Worm (Caenorhabditis elegans) whole organism, L4 larva: ENCODE measurements around the gene F43G6.17.

Experiments used
- D1046.2 ChIP-seq: fragments of 200-800 bp; sonication (Bioruptor generic); IDR thresholded peaks from 2 replicates; pipeline ENCODE4 v1.3.6; 2022; ENCODE audit warnings: missing genetic modification characterization, missing compliant biosample characterization
- F10B5.3 ChIP-seq: sonication (generic microtip); optimal IDR thresholded peaks from 2 replicates; lab custom pipeline; 2016; ENCODE audit warnings: mild to moderate bottlenecking, missing genetic modification characterization, missing compliant biosample characterization
- F26F4.8 ChIP-seq: fragments of 200-800 bp; sonication (Bioruptor generic); conservative IDR thresholded peaks from 2 replicates; pipeline ENCODE4 v1.3.6; 2022; ENCODE audit warnings: missing genetic modification characterization, missing compliant biosample characterization
- R02D3.7 ChIP-seq: fragments of 150-350 bp; sonication (generic microtip); optimal IDR thresholded peaks from 3 replicates; lab custom pipeline; 2014; ENCODE audit warnings: missing biosample characterization, missing genetic modification characterization
- Y105C5A.15 ChIP-seq: fragments of 200-800 bp; sonication (Bioruptor generic); IDR thresholded peaks from 2 replicates; pipeline ENCODE4 v1.3.6; 2022; ENCODE audit warnings: missing genetic modification characterization, missing compliant biosample characterization
- Y48G9A.11 ChIP-seq: fragments of 200-800 bp; sonication (Bioruptor generic); IDR thresholded peaks from 2 replicates; pipeline ENCODE4 v1.3.6; 2022; ENCODE audit warnings: missing genetic modification reagents, missing genetic modification characterization, missing compliant biosample characterization
- Y5F2A.4 ChIP-seq: fragments of 200-800 bp; sonication (Bioruptor generic); optimal IDR thresholded peaks from 2 replicates; lab custom pipeline; 2018; ENCODE audit warnings: mild to moderate bottlenecking, missing genetic modification characterization, missing compliant biosample characterization
- Y75B8A.6 ChIP-seq: fragments of 200-800 bp; sonication (Bioruptor generic); IDR thresholded peaks from 2 replicates; pipeline ENCODE4 v1.3.6; 2022; ENCODE audit warnings: missing genetic modification reagents, missing genetic modification characterization, missing compliant biosample characterization
- ZK546.5 ChIP-seq, 2 experiments: sonication (generic microtip); optimal IDR thresholded peaks; 2 replicates each; lab custom pipeline; 2017; ENCODE audit warnings: missing biosample characterization in 2 of 2, missing genetic modification characterization in 2 of 2
- aha-1 ChIP-seq: fragments of 150-350 bp; peaks from one replicate; lab custom pipeline; 2014; ENCODE audit warnings: missing biosample characterization, missing genetic modification characterization
- attf-4 ChIP-seq: sonication (generic microtip); optimal IDR thresholded peaks from 3 replicates; lab custom pipeline; 2017; ENCODE audit warnings: missing biosample characterization, missing genetic modification characterization
- ceh-44 ChIP-seq: fragments of 200-800 bp; sonication (Bioruptor generic); IDR thresholded peaks from 2 replicates; pipeline ENCODE4 v1.3.6; 2022; ENCODE audit warnings: missing genetic modification reagents, missing genetic modification characterization, missing compliant biosample characterization
- ces-1 ChIP-seq: fragments of 150-350 bp; sonication (generic microtip); optimal IDR thresholded peaks from 4 replicates; lab custom pipeline; 2014; ENCODE audit warnings: missing biosample characterization, missing genetic modification reagents, missing genetic modification characterization
- daf-16 ChIP-seq, 3 experiments: sonication (generic microtip); optimal IDR thresholded peaks; 2 replicates each; lab custom pipeline; 2016 to 2017; ENCODE audit warnings: missing genetic modification characterization in 3 of 3, missing genetic modification reagents in 3 of 3, mild to moderate bottlenecking in 2 of 3, missing compliant biosample characterization in 2 of 3, missing biosample characterization in 1 of 3, moderate library complexity in 1 of 3
- dmd-6 ChIP-seq: fragments of 200-800 bp; sonication (Bioruptor generic); IDR thresholded peaks from 2 replicates; pipeline ENCODE4 v1.3.6; 2022; ENCODE audit warnings: missing genetic modification reagents, missing genetic modification characterization, missing compliant biosample characterization
- dve-1 ChIP-seq: sonication (generic microtip); optimal IDR thresholded peaks from 2 replicates; lab custom pipeline; 2017; ENCODE audit warnings: antibody characterized with exemption, mild to moderate bottlenecking, missing genetic modification characterization, missing compliant biosample characterization; ENCODE audit not compliant: insufficient read depth
- hlh-11 ChIP-seq: fragments of 200-800 bp; sonication (Bioruptor generic); optimal IDR thresholded peaks from 2 replicates; lab custom pipeline; 2018; ENCODE audit warnings: mild to moderate bottlenecking, missing genetic modification characterization, missing compliant biosample characterization
- hlh-30 ChIP-seq: sonication (generic microtip); optimal IDR thresholded peaks from 2 replicates; lab custom pipeline; 2017; ENCODE audit warnings: antibody characterized with exemption, mild to moderate bottlenecking, missing genetic modification characterization, missing compliant biosample characterization; ENCODE audit not compliant: insufficient read depth
- jun-1 ChIP-seq: fragments of 150-350 bp; optimal IDR thresholded peaks from 2 replicates; lab custom pipeline; 2014; ENCODE audit warnings: missing biosample characterization, missing genetic modification reagents, missing genetic modification characterization
- lin-38 ChIP-seq: fragments of 200-800 bp; sonication (Bioruptor generic); IDR thresholded peaks from 2 replicates; pipeline ENCODE4 v1.3.6; 2022; ENCODE audit warnings: missing genetic modification reagents, missing genetic modification characterization, missing compliant biosample characterization
- lin-39 ChIP-seq: fragments of 150-350 bp; optimal IDR thresholded peaks from 2 replicates; lab custom pipeline; 2014; ENCODE audit warnings: missing biosample characterization, missing genetic modification reagents, missing genetic modification characterization
- lsy-2 ChIP-seq, 2 experiments: fragments of 150-350 bp in 1 of 2; sonication (generic microtip) in 1 of 2; optimal IDR thresholded peaks; 2 replicates each; lab custom pipeline; 2014 to 2017; ENCODE audit warnings: missing biosample characterization in 2 of 2, missing genetic modification characterization in 2 of 2
- mdl-1 ChIP-seq, 2 experiments: fragments of 150-350 bp in 1 of 2; sonication (generic microtip) in 1 of 2; optimal IDR thresholded peaks; 2 replicates each; lab custom pipeline; 2014 to 2017; ENCODE audit warnings: missing biosample characterization in 2 of 2, missing genetic modification characterization in 2 of 2
- mdt-29 ChIP-seq: fragments of 200-800 bp; sonication (Bioruptor generic); IDR thresholded peaks from 2 replicates; pipeline ENCODE4 v1.3.6; 2022; ENCODE audit warnings: missing genetic modification reagents, missing genetic modification characterization, missing compliant biosample characterization
- mep-1 ChIP-seq: fragments of 150-350 bp; sonication (generic microtip); optimal IDR thresholded peaks from 3 replicates; lab custom pipeline; 2014; ENCODE audit warnings: missing biosample characterization, missing genetic modification characterization
- nhr-11 ChIP-seq: fragments of 150-350 bp; optimal IDR thresholded peaks from 2 replicates; lab custom pipeline; 2014; ENCODE audit warnings: missing biosample characterization, missing genetic modification characterization
- nhr-111 ChIP-seq: fragments of 200-800 bp; sonication (Bioruptor generic); optimal IDR thresholded peaks from 2 replicates; lab custom pipeline; 2018; ENCODE audit warnings: mild to moderate bottlenecking, missing genetic modification characterization, missing compliant biosample characterization
- nhr-25 ChIP-seq: sonication (generic microtip); optimal IDR thresholded peaks from 2 replicates; lab custom pipeline; 2017; ENCODE audit warnings: missing genetic modification characterization, mild to moderate bottlenecking, missing compliant biosample characterization, antibody characterized with exemption, moderate library complexity, borderline replicate concordance; ENCODE audit not compliant: insufficient read depth
- nhr-28 ChIP-seq: fragments of 150-350 bp; optimal IDR thresholded peaks from 2 replicates; lab custom pipeline; 2014; ENCODE audit warnings: missing biosample characterization, missing genetic modification characterization
- nhr-42 ChIP-seq: fragments of 200-800 bp; sonication (Bioruptor generic); IDR thresholded peaks from 2 replicates; pipeline ENCODE4 v1.3.6; 2022; ENCODE audit warnings: missing genetic modification characterization, missing compliant biosample characterization
- nhr-48 ChIP-seq: sonication (generic microtip); optimal IDR thresholded peaks from 2 replicates; lab custom pipeline; 2016; ENCODE audit warnings: mild to moderate bottlenecking, missing genetic modification characterization, missing compliant biosample characterization
- nhr-76 ChIP-seq: fragments of 150-350 bp; optimal IDR thresholded peaks from 2 replicates; lab custom pipeline; 2014; ENCODE audit warnings: missing biosample characterization, missing genetic modification characterization
- php-3 ChIP-seq: fragments of 200-800 bp; sonication (Bioruptor generic); IDR thresholded peaks from 2 replicates; pipeline ENCODE4 v1.3.6; 2022; ENCODE audit warnings: missing genetic modification reagents, missing genetic modification characterization, missing compliant biosample characterization
- rbr-2 ChIP-seq: sonication (generic microtip); optimal IDR thresholded peaks from 2 replicates; lab custom pipeline; 2016; ENCODE audit warnings: missing genotype, missing genetic modification characterization, missing compliant biosample characterization
- saeg-2 ChIP-seq: fragments of 200-800 bp; sonication (Bioruptor generic); IDR thresholded peaks from 2 replicates; pipeline ENCODE4 v1.3.6; 2022; ENCODE audit warnings: missing genetic modification reagents, missing genetic modification characterization, missing compliant biosample characterization
- tra-1 ChIP-seq: fragments of 200-800 bp; sonication (Bioruptor generic); IDR thresholded peaks from 2 replicates; pipeline ENCODE4 v1.3.6; 2022; ENCODE audit warnings: missing genetic modification reagents, missing genetic modification characterization, missing compliant biosample characterization
- unc-62 ChIP-seq, 3 experiments: fragments of 150-350 bp in 1 of 3; sonication (generic microtip); optimal IDR thresholded peaks in 2 of 3; peaks in 1 of 3; 1 replicate in 1 of 3; 2 replicates in 2 of 3; lab custom pipeline; 2014 to 2017; ENCODE audit warnings: missing biosample characterization in 3 of 3, missing genetic modification characterization in 3 of 3, missing genetic modification reagents in 3 of 3, missing genotype in 1 of 3
- vab-7 ChIP-seq: fragments of 200-800 bp; sonication (Bioruptor generic); IDR thresholded peaks from 2 replicates; pipeline ENCODE4 v1.3.6; 2022; ENCODE audit warnings: missing genetic modification reagents, missing genetic modification characterization, missing compliant biosample characterization
- zag-1 ChIP-seq: fragments of 150-350 bp; optimal IDR thresholded peaks from 2 replicates; lab custom pipeline; 2014; ENCODE audit warnings: missing biosample characterization, missing genetic modification characterization

F43G6.17 gene

ce11 chrII:11836554-11837218 lies 34.1 kb downstream of the F43G6.17 start (continued):
- TF ChIP-seq nhr-28 (tag; lab: Kevin White, UChicago), result peak; percentile 85
- TF ChIP-seq daf-16 (GFP tag; optimal IDR thresholded peaks at IDR 0.05; lab: Kevin White, UChicago), result no peak
- TF ChIP-seq daf-16 (tag; optimal IDR thresholded peaks at IDR 0.05; lab: Kevin White, UChicago), result peak; percentile 3
- TF ChIP-seq nhr-25 (tag; lab: Kevin White, UChicago), result peak; percentile 21
- no peak for TF ChIP-seq rbr-2 (tag; lab: Kevin White, UChicago)
- peak in 1 of 2 experiments; percentile 20 for TF ChIP-seq lsy-2 (tag; optimal IDR thresholded peaks at IDR 0.05; lab: Kevin White, UChicago)
- TF ChIP-seq zag-1 (tag; lab: Kevin White, UChicago), result no peak
- peak; percentile 67 for TF ChIP-seq nhr-76 (tag; lab: Kevin White, UChicago)
- TF ChIP-seq mep-1 (tag; lab: Kevin White, UChicago), result peak; percentile 23
- TF ChIP-seq dve-1 (tag; lab: Kevin White, UChicago), result peak; percentile 37
- peak; percentile 55 for TF ChIP-seq dmd-6 (GFP tag; lab: Robert Waterston, UW)
- no peak for TF ChIP-seq Y75B8A.6 (GFP tag; lab: Robert Waterston, UW)
- TF ChIP-seq ces-1, result no peak
- TF ChIP-seq nhr-11 (tag; lab: Kevin White, UChicago), result no peak
- no peak for TF ChIP-seq F26F4.8 (GFP tag; lab: Robert Waterston, UW)
- TF ChIP-seq R02D3.7 (tag; lab: Kevin White, UChicago), result no peak
- no peak for TF ChIP-seq ceh-44 (GFP tag; lab: Robert Waterston, UW)
- peak; percentile 54; the same call in 1 of the 2 replicates for TF ChIP-seq tra-1 (GFP tag; lab: Robert Waterston, UW)
- no peak for TF ChIP-seq aha-1 (tag; lab: Kevin White, UChicago)
- no peak for TF ChIP-seq lin-39
- no peak for TF ChIP-seq attf-4 (tag; lab: Kevin White, UChicago)
- 0 out of 2 replicates have a peak, but pooled peaks have one; percentile 35 for TF ChIP-seq php-3 (GFP tag; lab: Robert Waterston, UW)
- no peak for TF ChIP-seq Y105C5A.15 (GFP tag; lab: Robert Waterston, UW)

DNA sequence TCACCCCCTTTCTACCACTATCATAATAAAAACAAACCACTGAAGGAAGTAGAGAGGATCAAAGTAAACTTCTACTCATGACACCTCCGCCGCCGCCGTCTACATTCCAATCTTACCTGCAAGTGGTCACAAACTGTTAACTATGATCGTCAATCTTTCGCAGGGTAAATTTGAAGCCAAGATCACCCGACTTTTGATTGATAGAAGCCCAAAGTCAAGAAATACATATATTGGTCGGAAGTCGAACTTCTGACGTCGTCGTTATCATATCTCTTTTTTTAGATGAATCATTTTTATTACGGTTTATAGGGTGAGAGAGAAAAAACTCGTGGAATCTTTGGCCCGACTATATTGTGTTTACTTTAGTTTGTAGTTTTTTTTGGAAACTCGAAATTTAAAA lies 35.8 kb downstream of the F43G6.17 start:
- TF ChIP-seq mdl-1 (tag; optimal IDR thresholded peaks at IDR 0.05; lab: Kevin White, UChicago) (peak; percentile 56 to 66), F26F4.8 (GFP tag; lab: Robert Waterston, UW) (no peak), lsy-2 (tag; optimal IDR thresholded peaks at IDR 0.05; lab: Kevin White, UChicago) (peak in 1 of 2 experiments; percentile 33), tra-1 (GFP tag; lab: Robert Waterston, UW) (peak; percentile 75; the same call in 1 of the 2 replicates), ces-1 (no peak), hlh-30 (tag; lab: Kevin White, UChicago) (peak; percentile 18), nhr-28 (tag; lab: Kevin White, UChicago) (peak; percentile 21), mep-1 (tag; lab: Kevin White, UChicago) (peak; percentile 33), Y48G9A.11 (GFP tag; lab: Robert Waterston, UW) (no peak), hlh-11 (peak; percentile 65), dmd-6 (GFP tag; lab: Robert Waterston, UW) (peak; percentile 39), saeg-2 (GFP tag; lab: Robert Waterston, UW) (no peak), nhr-25 (tag; lab: Kevin White, UChicago) (peak; percentile 45), nhr-48 (tag; lab: Kevin White, UChicago) (peak; percentile 68)
- TF ChIP-seq, all 104 proteins: peak for 10

DNA sequence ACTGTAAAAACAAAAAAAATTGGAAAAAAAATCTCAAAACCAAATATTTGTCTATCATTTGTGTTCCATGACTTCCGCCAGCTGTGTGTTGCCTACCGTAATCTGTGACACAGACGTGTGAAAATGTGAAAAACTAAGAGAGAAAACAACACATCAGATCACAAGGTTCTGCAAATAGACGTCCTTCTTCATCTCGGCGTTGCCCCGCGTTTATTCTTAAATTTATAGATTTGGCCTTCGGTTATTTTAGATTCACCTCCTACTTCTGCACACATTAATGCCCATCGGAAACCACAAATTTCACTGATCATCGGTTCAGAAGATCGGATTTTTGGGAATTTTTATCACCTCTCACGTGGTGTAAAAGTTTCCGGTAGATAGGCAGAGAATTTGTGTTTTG lies 36.6 kb downstream of the F43G6.17 start:
- TF ChIP-seq hlh-30 (tag; lab: Kevin White, UChicago), result peak; percentile 10
- no peak for TF ChIP-seq saeg-2 (GFP tag; lab: Robert Waterston, UW)
- peak in 1 of 2 experiments; percentile 30 for TF ChIP-seq lsy-2 (tag; optimal IDR thresholded peaks at IDR 0.05; lab: Kevin White, UChicago)
- no peak for TF ChIP-seq attf-4 (tag; lab: Kevin White, UChicago)
- no peak for TF ChIP-seq nhr-28 (tag; lab: Kevin White, UChicago)
- TF ChIP-seq aha-1 (tag; lab: Kevin White, UChicago), result peak; percentile 73
- TF ChIP-seq nhr-42 (GFP tag; lab: Robert Waterston, UW), result no peak

DNA sequence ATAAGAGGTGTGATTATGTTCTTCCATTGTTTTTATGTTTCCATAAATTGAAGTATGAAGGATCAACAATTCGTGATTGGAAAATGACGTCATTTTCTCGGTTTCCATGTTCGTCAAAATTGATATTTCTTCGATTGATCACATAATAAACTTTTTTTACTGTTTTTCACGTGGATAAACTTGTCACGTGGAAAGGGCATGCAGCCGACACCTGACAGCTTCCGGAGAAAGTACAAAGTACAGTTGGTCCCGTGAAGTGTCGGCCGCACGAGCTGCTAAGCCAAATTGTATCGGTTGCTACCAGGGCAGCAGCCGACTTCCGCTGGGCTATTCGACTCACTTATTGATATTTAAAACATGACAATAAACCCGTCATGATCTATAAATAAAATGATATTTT lies 39.1 kb downstream of the F43G6.17 start:
- TF ChIP-seq D1046.2 (GFP tag; lab: Robert Waterston, UW) (no peak), dmd-6 (GFP tag; lab: Robert Waterston, UW) (peak; percentile 55), F10B5.3 (tag; lab: Kevin White, UChicago) (no peak), hlh-11 (peak; percentile 69), mdt-29 (GFP tag; lab: Robert Waterston, UW) (no peak), unc-62 (GFP tag; optimal IDR thresholded peaks at IDR 0.05 in 1 of 2; lab: Kevin White, UChicago) (peak in 1 of 2 experiments; percentile 53), unc-62 (tag; optimal IDR thresholded peaks at IDR 0.05; lab: Kevin White, UChicago) (no peak), jun-1 (tag; lab: Kevin White, UChicago) (no peak), vab-7 (GFP tag; lab: Robert Waterston, UW) (no peak), nhr-111 (GFP tag; lab: Kevin White, UChicago) (no peak), nhr-48 (tag; lab: Kevin White, UChicago) (peak; percentile 66), daf-16 (GFP tag; optimal IDR thresholded peaks at IDR 0.05; lab: Kevin White, UChicago) (no peak), daf-16 (tag; optimal IDR thresholded peaks at IDR 0.05; lab: Kevin White, UChicago) (no peak), nhr-25 (tag; lab: Kevin White, UChicago) (no peak), ZK546.5 (tag; optimal IDR thresholded peaks at IDR 0.05; lab: Kevin White, UChicago) (no peak), R02D3.7 (tag; lab: Kevin White, UChicago) (no peak), lin-38 (no peak), Y5F2A.4 (GFP tag; lab: Kevin White, UChicago) (no peak)
